Fruit fly (Drosophila melanogaster): ENCODE measurements around the gene CG46525.
A peak's percentile ranks its signal among the peaks of the same experiment; 100 is the strongest.

The CG46525 gene

DNA sequence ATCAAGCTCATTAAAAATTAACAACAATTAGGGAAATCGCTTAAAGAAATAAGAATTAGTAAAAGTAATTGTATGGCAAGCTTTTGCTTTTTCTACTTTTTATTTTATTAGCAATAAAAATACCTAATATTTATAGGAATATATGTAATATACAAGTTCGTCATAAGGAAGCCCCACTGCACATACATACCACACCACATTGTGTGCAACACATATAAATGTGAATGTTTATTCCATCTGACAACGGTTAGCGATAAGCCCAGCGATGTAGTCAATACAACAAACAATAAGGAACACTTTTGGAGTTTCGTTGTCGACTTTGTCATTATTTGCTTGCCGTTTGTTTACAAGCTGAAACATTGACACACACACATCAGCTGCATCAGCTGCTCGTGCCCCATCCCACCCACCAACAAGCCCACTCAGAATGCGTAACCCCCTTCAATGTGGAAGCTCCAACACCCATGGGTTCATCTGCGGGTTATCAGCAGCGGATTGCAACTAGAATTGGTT, 10.3 kb downstream of the CG46525 start (continued):
- no peak for TF ChIP-seq CG8478 (optimal IDR thresholded peaks at IDR 0.05)
- no peak for TF ChIP-seq CG1832 (GFP tag; optimal IDR thresholded peaks at IDR 0.05)
- no peak for TF ChIP-seq yki (optimal IDR thresholded peaks at IDR 0.05)
- peak; percentile 92 for TF ChIP-seq ac (GFP tag; optimal IDR thresholded peaks at IDR 0.05)
- peak; percentile 2 for TF ChIP-seq Meics (GFP tag; optimal IDR thresholded peaks at IDR 0.05)
- peak; percentile 76 for TF ChIP-seq CG4328 (GFP tag; optimal IDR thresholded peaks at IDR 0.05)
- TF ChIP-seq Bgb (GFP tag; IDR thresholded peaks at IDR 0.05; ENCODE audit: partially characterized antibody) = no peak
- peak; percentile 74 for TF ChIP-seq Sox102F (GFP tag; optimal IDR thresholded peaks at IDR 0.05)
- peak; percentile 45 for TF ChIP-seq CG12769 (tag; optimal IDR thresholded peaks at IDR 0.05)
- peak; percentile 95 for TF ChIP-seq kni (GFP tag; optimal IDR thresholded peaks at IDR 0.05)
- peak; percentile 53 for TF ChIP-seq CG14965 (GFP tag; optimal IDR thresholded peaks at IDR 0.05; ENCODE audit: borderline replicate concordance)
- TF ChIP-seq Hand (GFP tag; optimal IDR thresholded peaks at IDR 0.05) = no peak
- peak; percentile 27 for TF ChIP-seq tin (GFP tag; optimal IDR thresholded peaks at IDR 0.05)
- peak; percentile 73; the same call in 1 of the 3 replicates for TF ChIP-seq sr (GFP tag; IDR thresholded peaks at IDR 0.05)
- TF ChIP-seq H15 (GFP tag; IDR thresholded peaks at IDR 0.05) = no peak
- TF ChIP-seq Mes4 (GFP tag; optimal IDR thresholded peaks at IDR 0.05) = peak; percentile 71
- peak; percentile 89 for TF ChIP-seq CG12071 (GFP tag; optimal IDR thresholded peaks at IDR 0.05)
- peak; percentile 66 for TF ChIP-seq scrt (GFP tag; optimal IDR thresholded peaks at IDR 0.05)
- no peak for TF ChIP-seq zfh2 (GFP tag; optimal IDR thresholded peaks at IDR 0.05)
- TF ChIP-seq CG8924 (tag; optimal IDR thresholded peaks at IDR 0.05) = peak; percentile 81
- TF ChIP-seq stc (GFP tag; IDR thresholded peaks at IDR 0.05) = peak; percentile 66; the same call in 1 of the 2 replicates
- TF ChIP-seq CG13287 (GFP tag; IDR thresholded peaks at IDR 0.05; ENCODE audit: partially characterized antibody) = no peak
- TF ChIP-seq CG12104 (GFP tag; optimal IDR thresholded peaks at IDR 0.05) = peak; percentile 52
- TF ChIP-seq CG6765 (GFP tag; optimal IDR thresholded peaks at IDR 0.05) = no peak
- no peak for TF ChIP-seq Dp (GFP tag; optimal IDR thresholded peaks at IDR 0.05)
- TF ChIP-seq Elba2 (GFP tag; optimal IDR thresholded peaks at IDR 0.05) = no peak
- peak; percentile 29 for TF ChIP-seq CG4617 (GFP tag; optimal IDR thresholded peaks at IDR 0.05; ENCODE audit: borderline replicate concordance)
- TF ChIP-seq tap (tag; optimal IDR thresholded peaks at IDR 0.05) = peak; percentile 75
- TF ChIP-seq CG9437 (GFP tag; optimal IDR thresholded peaks at IDR 0.05) = no peak
- peak; percentile 47 for TF ChIP-seq Fer1 (GFP tag; optimal IDR thresholded peaks at IDR 0.05)
- TF ChIP-seq slou (GFP tag; optimal IDR thresholded peaks at IDR 0.05) = no peak
- peak; percentile 12 for TF ChIP-seq psq (GFP tag; optimal IDR thresholded peaks at IDR 0.05)
- TF ChIP-seq wor (GFP tag; IDR thresholded peaks at IDR 0.05) = no peak
- TF ChIP-seq corto (GFP tag; optimal IDR thresholded peaks at IDR 0.05) = no peak
- peak; percentile 38 for TF ChIP-seq shn (GFP tag; optimal IDR thresholded peaks at IDR 0.05)
- TF ChIP-seq unc-4 (GFP tag; IDR thresholded peaks at IDR 0.05; ENCODE audit: partially characterized antibody) = no peak
- TF ChIP-seq Sry-δ (GFP tag; optimal IDR thresholded peaks at IDR 0.05) = peak; percentile 26
- TF ChIP-seq Atf-2 (GFP tag; optimal IDR thresholded peaks at IDR 0.05) = peak; percentile 19
- peak; percentile 99 for TF ChIP-seq ATbp (GFP tag; optimal IDR thresholded peaks at IDR 0.05)
- peak; percentile 81 for TF ChIP-seq oc (tag; optimal IDR thresholded peaks at IDR 0.05)
- peak; percentile 66 for TF ChIP-seq CG10979 (tag; optimal IDR thresholded peaks at IDR 0.05)
- no peak for TF ChIP-seq CG11456 (GFP tag; IDR thresholded peaks at IDR 0.05)
- TF ChIP-seq dmrt11E (tag; optimal IDR thresholded peaks at IDR 0.05) = peak; percentile 86
- TF ChIP-seq Kr (GFP tag; optimal IDR thresholded peaks at IDR 0.05) = peak; percentile 89
- TF ChIP-seq MESR4 (GFP tag; optimal IDR thresholded peaks at IDR 0.05) = peak; percentile 19
- TF ChIP-seq pros (GFP tag; optimal IDR thresholded peaks at IDR 0.05) = peak; percentile 12
- TF ChIP-seq btn (GFP tag; optimal IDR thresholded peaks at IDR 0.05) = peak; percentile 43
- no peak for TF ChIP-seq CG10147 (GFP tag; optimal IDR thresholded peaks at IDR 0.05)
- TF ChIP-seq az2 (GFP tag; optimal IDR thresholded peaks at IDR 0.05) = peak; percentile 39
- TF ChIP-seq CG17829 (tag; optimal IDR thresholded peaks at IDR 0.05) = peak; percentile 78
